Worm (Caenorhabditis elegans) whole organism, early embryonic: ENCODE results near the gene M163.11.

Experiments
- B0310.2 ChIP-seq: sonication (generic microtip); optimal IDR thresholded peaks from 2 replicates; lab custom pipeline; 2016; ENCODE audit warnings: mild to moderate bottlenecking, missing genetic modification characterization, missing compliant biosample characterization
- F13C5.2 ChIP-seq: sonication (generic microtip); optimal IDR thresholded peaks from 2 replicates; lab custom pipeline; 2017; ENCODE audit warnings: mild to moderate bottlenecking, missing genetic modification characterization, inconsistent platforms, missing compliant biosample characterization
- aly-1 ChIP-seq: sonication (generic microtip); optimal IDR thresholded peaks from 2 replicates; lab custom pipeline; 2016; ENCODE audit warnings: missing genetic modification characterization, missing compliant biosample characterization
- ama-1 ChIP-seq: fragments of 150-350 bp; optimal IDR thresholded peaks from 2 replicates; lab custom pipeline; 2014
- ceh-13 ChIP-seq: fragments of 200-800 bp; sonication (Bioruptor generic); optimal IDR thresholded peaks from 2 replicates; lab custom pipeline; 2018; ENCODE audit warnings: mild to moderate bottlenecking, missing genetic modification characterization, missing compliant biosample characterization
- ceh-36 ChIP-seq: sonication (generic microtip); optimal IDR thresholded peaks from 2 replicates; lab custom pipeline; 2016; ENCODE audit warnings: missing genetic modification characterization, inconsistent platforms, missing compliant biosample characterization
- ets-7 ChIP-seq: sonication (generic microtip); optimal IDR thresholded peaks from 2 replicates; lab custom pipeline; 2016; ENCODE audit warnings: missing genotype, missing genetic modification characterization, missing compliant biosample characterization
- flt-1 ChIP-seq: fragments of 200-800 bp; sonication (Bioruptor generic); IDR thresholded peaks from 2 replicates; pipeline ENCODE4 v1.3.6; 2022; ENCODE audit warnings: missing genetic modification characterization, missing compliant biosample characterization
- hmbx-1 ChIP-seq: sonication (generic microtip); optimal IDR thresholded peaks from 2 replicates; lab custom pipeline; 2016; ENCODE audit warnings: mild to moderate bottlenecking, missing genetic modification characterization, missing compliant biosample characterization
- hmg-4 ChIP-seq: fragments of 200-800 bp; sonication (Bioruptor generic); optimal IDR thresholded peaks from 2 replicates; lab custom pipeline; 2018; ENCODE audit warnings: mild to moderate bottlenecking, missing genetic modification characterization, missing compliant biosample characterization
- hnd-1 ChIP-seq: sonication (generic microtip); optimal IDR thresholded peaks from 2 replicates; lab custom pipeline; 2016; ENCODE audit warnings: missing genetic modification characterization, missing compliant biosample characterization
- pes-1 ChIP-seq: fragments of 200-800 bp; sonication (Bioruptor generic); IDR thresholded peaks from 2 replicates; pipeline ENCODE4 v1.3.6; 2022; ENCODE audit warnings: missing genetic modification reagents, missing genetic modification characterization, missing compliant biosample characterization
- scrt-1 ChIP-seq: fragments of 200-800 bp; sonication (Bioruptor generic); IDR thresholded peaks from 2 replicates; pipeline ENCODE4 v1.3.6; 2022; ENCODE audit warnings: missing genetic modification characterization, missing compliant biosample characterization
- sea-1 ChIP-seq: fragments of 200-800 bp; sonication (Bioruptor generic); conservative IDR thresholded peaks from 2 replicates; pipeline ENCODE4 v1.3.6; 2022; ENCODE audit warnings: missing genetic modification characterization, missing compliant biosample characterization
- tbx-11 ChIP-seq: fragments of 200-800 bp; sonication (Bioruptor generic); IDR thresholded peaks from 2 replicates; pipeline ENCODE4 v1.3.6; 2022; ENCODE audit warnings: missing genetic modification characterization, missing compliant biosample characterization
- tbx-37 ChIP-seq: fragments of 200-800 bp; sonication (Bioruptor generic); conservative IDR thresholded peaks from 2 replicates; pipeline ENCODE4 v1.3.6; 2022; ENCODE audit warnings: missing genetic modification reagents, missing genetic modification characterization, missing compliant biosample characterization
- tra-4 ChIP-seq: sonication (generic microtip); optimal IDR thresholded peaks from 2 replicates; lab custom pipeline; 2017; ENCODE audit warnings: missing genetic modification characterization, missing compliant biosample characterization

M163.11 gene

ce11 chrX:14453735-14454134 is 25.4 kb upstream of the M163.11 start, which contains the start of gene F23D12.7:
F23D12.7 (minus strand) TSS chrX:14453835.
- TF ChIP-seq pes-1 (no peak), scrt-1 (GFP tag; lab: Robert Waterston, UW) (no peak), tra-4 (tag; lab: Kevin White, UChicago) (no peak), ets-7 (tag; lab: Kevin White, UChicago) (no peak), ceh-36 (no peak), B0310.2 (tag; lab: Kevin White, UChicago) (no peak), aly-1 (tag; lab: Kevin White, UChicago) (no peak), tbx-37 (no peak), F13C5.2 (tag; lab: Kevin White, UChicago) (no peak), hmg-4 (GFP tag; lab: Kevin White, UChicago) (no peak), tbx-11 (no peak), sea-1 (GFP tag; lab: Robert Waterston, UW) (no peak), ceh-13 (no peak), hnd-1 (tag; lab: Kevin White, UChicago) (no peak), flt-1 (GFP tag; lab: Robert Waterston, UW) (no peak), hmbx-1 (tag; lab: Kevin White, UChicago) (no peak), ama-1 (lab: Kevin White, UChicago) (no peak)

- TF ChIP-seq hmg-4 (GFP tag; lab: Kevin White, UChicago), result no peak
- TF ChIP-seq hmbx-1 (tag; lab: Kevin White, UChicago), result no peak
Measured at ce11 chrX:14455419-14455818, 23.8 kb upstream of the M163.11 start, which contains the start of gene Y66C5A.1. Y66C5A.1 (minus strand) TSS chrX:14455519.

ce11 chrX:14460412-14460811 is 18.8 kb upstream of the M163.11 start, which contains the start of gene Y66C5A.2:
Y66C5A.2 (plus strand) TSS chrX:14460712.
- no peak for TF ChIP-seq scrt-1 (GFP tag; lab: Robert Waterston, UW)
- TF ChIP-seq tbx-11, result no peak
- no peak for TF ChIP-seq sea-1 (GFP tag; lab: Robert Waterston, UW)
- TF ChIP-seq flt-1 (GFP tag; lab: Robert Waterston, UW), result no peak
- no peak for TF ChIP-seq hmbx-1 (tag; lab: Kevin White, UChicago)
- TF ChIP-seq F13C5.2 (tag; lab: Kevin White, UChicago), result no peak
- TF ChIP-seq ets-7 (tag; lab: Kevin White, UChicago), result no peak
- no peak for TF ChIP-seq aly-1 (tag; lab: Kevin White, UChicago)
- no peak for TF ChIP-seq tra-4 (tag; lab: Kevin White, UChicago)
- no peak for TF ChIP-seq pes-1
- TF ChIP-seq hnd-1 (tag; lab: Kevin White, UChicago), result no peak
- TF ChIP-seq B0310.2 (tag; lab: Kevin White, UChicago), result no peak
- no peak for TF ChIP-seq hmg-4 (GFP tag; lab: Kevin White, UChicago)
- TF ChIP-seq tbx-37, result no peak

ce11 chrX:14464513-14464912 is 14.7 kb upstream of the M163.11 start, which contains the start of gene M163.7:
M163.7 (plus strand) TSS chrX:14464813.
- TF ChIP-seq tbx-11, result no peak
- TF ChIP-seq aly-1 (tag; lab: Kevin White, UChicago), result no peak
- TF ChIP-seq sea-1 (GFP tag; lab: Robert Waterston, UW), result no peak
- TF ChIP-seq pes-1, result no peak
- TF ChIP-seq tra-4 (tag; lab: Kevin White, UChicago), result no peak

- no peak for TF ChIP-seq tbx-11
- no peak for TF ChIP-seq hmg-4 (GFP tag; lab: Kevin White, UChicago)
- no peak for TF ChIP-seq ceh-13
- no peak for TF ChIP-seq hmbx-1 (tag; lab: Kevin White, UChicago)
- TF ChIP-seq B0310.2 (tag; lab: Kevin White, UChicago), result no peak
- TF ChIP-seq ets-7 (tag; lab: Kevin White, UChicago), result no peak
- no peak for TF ChIP-seq aly-1 (tag; lab: Kevin White, UChicago)
- no peak for TF ChIP-seq tbx-37
Measured at ce11 chrX:14465593-14465992, 13.6 kb upstream of the M163.11 start, which contains the start of gene M163.22. M163.22 (plus strand) TSS chrX:14465893.

ce11 chrX:14466532-14466931 is 12.6 kb upstream of the M163.11 start, which contains the start of gene M163.21:
M163.21 (plus strand) TSS chrX:14466832.
- TF ChIP-seq F13C5.2 (tag; lab: Kevin White, UChicago), result no peak

- TF ChIP-seq B0310.2 (tag; lab: Kevin White, UChicago) (no peak), ama-1 (lab: Kevin White, UChicago) (no peak), sea-1 (GFP tag; lab: Robert Waterston, UW) (no peak), hnd-1 (tag; lab: Kevin White, UChicago) (no peak), tbx-11 (no peak), scrt-1 (GFP tag; lab: Robert Waterston, UW) (no peak), aly-1 (tag; lab: Kevin White, UChicago) (no peak), tra-4 (tag; lab: Kevin White, UChicago) (no peak), F13C5.2 (tag; lab: Kevin White, UChicago) (no peak), hmg-4 (GFP tag; lab: Kevin White, UChicago) (no peak), ceh-36 (no peak), ets-7 (tag; lab: Kevin White, UChicago) (no peak), tbx-37 (no peak), flt-1 (GFP tag; lab: Robert Waterston, UW) (no peak), ceh-13 (no peak), pes-1 (no peak), hmbx-1 (tag; lab: Kevin White, UChicago) (no peak)
Measured at ce11 chrX:14469284-14469683, 9.9 kb upstream of the M163.11 start, which contains the start of gene M163.9. M163.9 (plus strand) TSS chrX:14469584.

ce11 chrX:14470687-14471086 is 8.5 kb upstream of the M163.11 start, which contains the start of gene M163.10:
M163.10 (plus strand) TSS chrX:14470987.
- TF ChIP-seq F13C5.2 (tag; lab: Kevin White, UChicago) (no peak), hmg-4 (GFP tag; lab: Kevin White, UChicago) (no peak), flt-1 (GFP tag; lab: Robert Waterston, UW) (no peak), tbx-37 (no peak), tra-4 (tag; lab: Kevin White, UChicago) (no peak), tbx-11 (no peak), hmbx-1 (tag; lab: Kevin White, UChicago) (no peak), sea-1 (GFP tag; lab: Robert Waterston, UW) (no peak), hnd-1 (tag; lab: Kevin White, UChicago) (no peak), pes-1 (no peak), ama-1 (lab: Kevin White, UChicago) (no peak), aly-1 (tag; lab: Kevin White, UChicago) (no peak), ets-7 (tag; lab: Kevin White, UChicago) (no peak), ceh-13 (no peak), scrt-1 (GFP tag; lab: Robert Waterston, UW) (no peak), B0310.2 (tag; lab: Kevin White, UChicago) (no peak), ceh-36 (no peak)
